Worm (Caenorhabditis elegans) whole organism, early embryonic: ENCODE results near the gene F58F9.9.

Source experiments
- pes-1 ChIP-seq: fragments of 200-800 bp; sonication (Bioruptor generic); IDR thresholded peaks from 2 replicates; pipeline ENCODE4 v1.3.6; 2022; ENCODE audit warnings: missing genetic modification reagents, missing genetic modification characterization, missing compliant biosample characterization
- sea-1 ChIP-seq: fragments of 200-800 bp; sonication (Bioruptor generic); conservative IDR thresholded peaks from 2 replicates; pipeline ENCODE4 v1.3.6; 2022; ENCODE audit warnings: missing genetic modification characterization, missing compliant biosample characterization
- tbx-11 ChIP-seq: fragments of 200-800 bp; sonication (Bioruptor generic); IDR thresholded peaks from 2 replicates; pipeline ENCODE4 v1.3.6; 2022; ENCODE audit warnings: missing genetic modification characterization, missing compliant biosample characterization
- tra-4 ChIP-seq: sonication (generic microtip); optimal IDR thresholded peaks from 2 replicates; lab custom pipeline; 2017; ENCODE audit warnings: missing genetic modification characterization, missing compliant biosample characterization

DNA sequence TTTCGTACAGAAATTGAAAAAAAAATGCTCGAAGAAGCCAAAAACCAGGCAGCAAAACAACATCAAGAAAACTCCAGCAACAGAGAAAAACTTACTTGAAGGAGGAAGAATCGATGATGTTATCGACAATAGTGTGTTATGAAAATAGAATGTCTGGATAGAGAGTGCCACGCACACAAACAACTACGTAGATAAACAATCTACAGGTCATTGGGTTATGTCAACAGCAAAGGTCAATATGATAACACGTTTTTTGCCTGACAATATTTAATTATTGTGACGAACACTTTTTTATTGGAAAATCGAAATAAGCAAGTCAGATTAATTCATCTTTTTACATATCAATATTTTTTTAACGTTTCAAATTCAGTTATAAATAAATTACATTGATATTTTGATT is 39.3 kb downstream of the F58F9.9 start, which contains the start of gene sams-5:
- TF ChIP-seq tbx-11 (no peak), tra-4 (tag; lab: Kevin White, UChicago) (no peak), sea-1 (GFP tag; lab: Robert Waterston, UW) (no peak), pes-1 (GFP tag; lab: Robert Waterston, UW) (no peak)
